Fruit fly (Drosophila melanogaster) whole organism, embryonic: ENCODE results near the gene CG34276.

Experiments used
- ATbp ChIP-seq: fragments of 200-800 bp; sonication (Bioruptor generic); optimal IDR thresholded peaks from 2 replicates; lab custom pipeline; 2017; ENCODE audit warnings: missing biosample characterization, mild to moderate bottlenecking, missing genetic modification characterization, missing genetic modification reagents
- Asciz ChIP-seq: fragments of 200-800 bp; sonication (Bioruptor generic); optimal IDR thresholded peaks from 2 replicates; lab custom pipeline; 2017; ENCODE audit warnings: missing biosample characterization, mild to moderate bottlenecking, missing genetic modification characterization, missing genetic modification reagents
- CG10431 ChIP-seq: fragments of 200-800 bp; sonication (Bioruptor generic); optimal IDR thresholded peaks from 3 replicates; lab custom pipeline; 2018; ENCODE audit warnings: missing biosample characterization, mild to moderate bottlenecking, missing genetic modification characterization
- CG10462 ChIP-seq: fragments of 200-800 bp; sonication (Bioruptor generic); optimal IDR thresholded peaks from 2 replicates; lab custom pipeline; 2016; ENCODE audit warnings: missing biosample characterization, missing genetic modification characterization
- CG12659 ChIP-seq: fragments of 200-800 bp; sonication (Bioruptor generic); optimal IDR thresholded peaks from 3 replicates; lab custom pipeline; 2017; ENCODE audit warnings: mild to moderate bottlenecking, missing biosample characterization, missing genetic modification reagents, missing genetic modification characterization
- CG15269 ChIP-seq: fragments of 200-800 bp; sonication (Bioruptor generic); optimal IDR thresholded peaks from 2 replicates; lab custom pipeline; 2018; ENCODE audit warnings: missing biosample characterization, mild to moderate bottlenecking, missing genetic modification characterization, moderate library complexity
- CG15514 ChIP-seq: fragments of 200-800 bp; sonication (Bioruptor generic); optimal IDR thresholded peaks from 3 replicates; lab custom pipeline; 2017; ENCODE audit warnings: missing biosample characterization, missing genetic modification characterization, mild to moderate bottlenecking, moderate library complexity, missing genetic modification reagents
- CG15601 ChIP-seq: fragments of 200-800 bp; sonication (Bioruptor generic); optimal IDR thresholded peaks from 3 replicates; lab custom pipeline; 2019; ENCODE audit warnings: missing biosample characterization, mild to moderate bottlenecking, missing genetic modification characterization, moderate library complexity
- CG1603 ChIP-seq: fragments of 200-800 bp; sonication (Bioruptor generic); optimal IDR thresholded peaks from 2 replicates; lab custom pipeline; 2019; ENCODE audit warnings: missing biosample characterization, mild to moderate bottlenecking, missing genetic modification characterization, moderate library complexity
- CG17359 ChIP-seq: fragments of 200-800 bp; sonication (Bioruptor generic); optimal IDR thresholded peaks from 3 replicates; lab custom pipeline; 2018; ENCODE audit warnings: missing biosample characterization, mild to moderate bottlenecking, missing genetic modification characterization, moderate library complexity
- CG17568 ChIP-seq: fragments of 200-800 bp; sonication (Bioruptor generic); optimal IDR thresholded peaks from 2 replicates; lab custom pipeline; 2018; ENCODE audit warnings: missing biosample characterization, mild to moderate bottlenecking, missing genetic modification characterization, moderate library complexity
- CG2678 ChIP-seq: fragments of 200-800 bp; sonication (Bioruptor generic); optimal IDR thresholded peaks from 3 replicates; lab custom pipeline; 2019; ENCODE audit warnings: missing biosample characterization, mild to moderate bottlenecking, missing genetic modification characterization, moderate library complexity
- CG2875 ChIP-seq: fragments of 200-800 bp; sonication (Bioruptor generic); optimal IDR thresholded peaks from 2 replicates; lab custom pipeline; 2017; ENCODE audit warnings: missing biosample characterization, mild to moderate bottlenecking, missing genetic modification characterization, missing genetic modification reagents
- CG4707 ChIP-seq: fragments of 200-800 bp; sonication (Bioruptor generic); optimal IDR thresholded peaks from 2 replicates; lab custom pipeline; 2018; ENCODE audit warnings: missing biosample characterization, mild to moderate bottlenecking, missing genetic modification characterization, moderate library complexity
- CG6813 ChIP-seq: fragments of 200-800 bp; sonication (Bioruptor generic); optimal IDR thresholded peaks from 2 replicates; lab custom pipeline; 2017; ENCODE audit warnings: missing biosample characterization, missing genetic modification characterization, mild to moderate bottlenecking, moderate library complexity, missing genetic modification reagents
- CG8290 ChIP-seq, 3 experiments: fragments of 200-800 bp; sonication (Bioruptor generic); optimal IDR thresholded peaks; 2 replicates each; lab custom pipeline; 2016 to 2019; ENCODE audit warnings: missing biosample characterization in 3 of 3, missing genetic modification characterization in 3 of 3, mild to moderate bottlenecking in 2 of 3, moderate library complexity in 1 of 3
- CG9876 ChIP-seq: fragments of 200-800 bp; sonication (Bioruptor generic); optimal IDR thresholded peaks from 2 replicates; lab custom pipeline; 2016; ENCODE audit warnings: missing biosample characterization, missing genetic modification characterization
- CoRest ChIP-seq: fragments of 200-800 bp; sonication (Bioruptor generic); optimal IDR thresholded peaks from 3 replicates; lab custom pipeline; 2018; ENCODE audit warnings: missing biosample characterization, mild to moderate bottlenecking, missing genetic modification characterization, moderate library complexity
- HLH3B ChIP-seq: fragments of 200-800 bp; sonication (Bioruptor generic); IDR thresholded peaks from 2 replicates; pipeline ENCODE4 v1.3.6; 2022; ENCODE audit warnings: missing biosample characterization, missing genetic modification characterization
- HmgZ ChIP-seq: fragments of 200-800 bp; sonication (Bioruptor generic); optimal IDR thresholded peaks from 2 replicates; lab custom pipeline; 2018; ENCODE audit warnings: missing biosample characterization, mild to moderate bottlenecking, missing genetic modification characterization
- Med ChIP-seq: fragments of 200-800 bp; sonication (Bioruptor generic); peaks from one replicate; lab custom pipeline; 2016; ENCODE audit warnings: missing biosample characterization, missing genetic modification characterization, mild to moderate bottlenecking, inconsistent platforms, moderate library complexity
- Meics ChIP-seq: fragments of 200-800 bp; sonication (Bioruptor generic); optimal IDR thresholded peaks from 2 replicates; lab custom pipeline; 2017; ENCODE audit warnings: missing biosample characterization, mild to moderate bottlenecking, missing genetic modification characterization
- Opbp ChIP-seq: fragments of 200-800 bp; sonication (Bioruptor generic); IDR thresholded peaks from 3 replicates; pipeline ENCODE4 v1.3.6; 2022; ENCODE audit warnings: missing biosample characterization, missing genetic modification characterization; ENCODE audit not compliant: partially characterized antibody
- PHDP ChIP-seq: fragments of 200-800 bp; sonication (Bioruptor generic); optimal IDR thresholded peaks from 3 replicates; lab custom pipeline; 2018; ENCODE audit warnings: missing biosample characterization, mild to moderate bottlenecking, missing genetic modification characterization, moderate library complexity
- Rfx ChIP-seq: fragments of 200-800 bp; sonication (Bioruptor generic); IDR thresholded peaks from 2 replicates; pipeline ENCODE4 v1.3.6; 2022; ENCODE audit warnings: missing biosample characterization, missing genetic modification characterization
- Sox100B ChIP-seq: fragments of 200-800 bp; sonication (Bioruptor generic); optimal IDR thresholded peaks from 3 replicates; lab custom pipeline; 2018; ENCODE audit warnings: missing biosample characterization, mild to moderate bottlenecking, missing genetic modification characterization
- Sox102F ChIP-seq: fragments of 200-800 bp; sonication (Bioruptor generic); optimal IDR thresholded peaks from 2 replicates; lab custom pipeline; 2018; ENCODE audit warnings: missing biosample characterization, mild to moderate bottlenecking, missing genetic modification characterization, moderate library complexity
- Spps ChIP-seq: fragments of 200-800 bp; sonication (Bioruptor generic); optimal IDR thresholded peaks from 2 replicates; lab custom pipeline; 2018; ENCODE audit warnings: missing biosample characterization, mild to moderate bottlenecking, missing genetic modification characterization
- bab2 ChIP-seq: fragments of 200-800 bp; sonication (Bioruptor generic); optimal IDR thresholded peaks from 2 replicates; lab custom pipeline; 2016; ENCODE audit warnings: missing biosample characterization, missing genetic modification characterization
- caup ChIP-seq: fragments of 200-800 bp; sonication (Bioruptor generic); optimal IDR thresholded peaks from 3 replicates; lab custom pipeline; 2017; ENCODE audit warnings: missing biosample characterization, mild to moderate bottlenecking, missing genetic modification characterization, moderate library complexity; ENCODE audit not compliant: severe bottlenecking
- chinmo ChIP-seq: fragments of 200-800 bp; sonication (Bioruptor generic); IDR thresholded peaks from 4 replicates; pipeline ENCODE4 v1.3.6; 2022; ENCODE audit warnings: missing biosample characterization, missing genetic modification characterization; ENCODE audit not compliant: partially characterized antibody
- ci ChIP-seq: fragments of 200-800 bp; sonication (Bioruptor generic); IDR thresholded peaks from 3 replicates; pipeline ENCODE4 v1.3.6; 2022; ENCODE audit warnings: missing biosample characterization, missing genetic modification characterization
- dmrt99B ChIP-seq: fragments of 200-800 bp; sonication (Bioruptor generic); optimal IDR thresholded peaks from 2 replicates; lab custom pipeline; 2018; ENCODE audit warnings: missing biosample characterization, mild to moderate bottlenecking, missing genetic modification characterization, moderate library complexity
- dysf ChIP-seq: fragments of 200-800 bp; sonication (Bioruptor generic); IDR thresholded peaks from 3 replicates; pipeline ENCODE4 v1.3.6; 2022; ENCODE audit warnings: missing biosample characterization, missing genetic modification characterization
- esg ChIP-seq: fragments of 200-800 bp; sonication (Bioruptor generic); conservative IDR thresholded peaks from 2 replicates; pipeline ENCODE4 v1.3.6; 2022; ENCODE audit warnings: missing biosample characterization, missing genetic modification characterization
- exex ChIP-seq: fragments of 200-800 bp; sonication (Bioruptor generic); optimal IDR thresholded peaks from 4 replicates; lab custom pipeline; 2018; ENCODE audit warnings: missing biosample characterization, mild to moderate bottlenecking, missing genetic modification characterization, moderate library complexity
- fd3F ChIP-seq: fragments of 200-800 bp; sonication (Bioruptor generic); optimal IDR thresholded peaks from 2 replicates; lab custom pipeline; 2018; ENCODE audit warnings: missing biosample characterization, mild to moderate bottlenecking, missing genetic modification characterization, moderate library complexity
- gcm ChIP-seq: fragments of 200-800 bp; sonication (Bioruptor generic); optimal IDR thresholded peaks from 2 replicates; lab custom pipeline; 2019; ENCODE audit warnings: missing biosample characterization, mild to moderate bottlenecking, missing genetic modification characterization, moderate library complexity
- lab ChIP-seq: fragments of 200-800 bp; sonication (Bioruptor generic); optimal IDR thresholded peaks from 3 replicates; lab custom pipeline; 2017; ENCODE audit warnings: missing biosample characterization, missing genetic modification characterization, mild to moderate bottlenecking, moderate library complexity, missing genetic modification reagents
- odd ChIP-seq: fragments of 200-800 bp; sonication (Bioruptor generic); optimal IDR thresholded peaks from 2 replicates; lab custom pipeline; 2017; ENCODE audit warnings: missing biosample characterization, mild to moderate bottlenecking, missing genetic modification characterization
- sens ChIP-seq: fragments of 200-800 bp; sonication (Bioruptor generic); peaks from one replicate; lab custom pipeline; 2016; ENCODE audit warnings: missing biosample characterization, missing genetic modification characterization
- sisA ChIP-seq: fragments of 200-800 bp; sonication (Bioruptor generic); IDR thresholded peaks from 2 replicates; pipeline ENCODE4 v1.3.6; 2022; ENCODE audit warnings: missing biosample characterization, missing genetic modification characterization
- sob ChIP-seq: fragments of 200-800 bp; sonication (Bioruptor generic); IDR thresholded peaks from 2 replicates; pipeline ENCODE4 v1.3.6; 2022; ENCODE audit warnings: missing biosample characterization, missing genetic modification characterization
- unpg ChIP-seq: fragments of 200-800 bp; sonication (Bioruptor generic); optimal IDR thresholded peaks from 3 replicates; lab custom pipeline; 2018; ENCODE audit warnings: missing biosample characterization, mild to moderate bottlenecking, missing genetic modification characterization, moderate library complexity
- vfl ChIP-seq: fragments of 200-800 bp; sonication (Bioruptor generic); optimal IDR thresholded peaks from 2 replicates; lab custom pipeline; 2016; ENCODE audit warnings: missing biosample characterization, missing genetic modification characterization

Gene CG34276

dm6 chr3R:15925939-15926338 is 510 bp downstream of the CG34276 start:
- TF ChIP-seq caup (GFP tag; lab: Kevin White, UChicago): peak; percentile 32
- TF ChIP-seq Opbp (GFP tag; lab: Robert Waterston, UW): no peak
- peak; percentile 7; the same call in 1 of the 2 replicates for TF ChIP-seq Rfx (GFP tag; lab: Robert Waterston, UW)
- TF ChIP-seq Sox100B: no peak
- TF ChIP-seq Spps (tag; lab: Kevin White, UChicago): no peak
- peak; percentile 10 for TF ChIP-seq odd (GFP tag; lab: Kevin White, UChicago)
- TF ChIP-seq CG2875 (GFP tag; lab: Kevin White, UChicago): peak; percentile 4
- TF ChIP-seq dmrt99B: no peak
- 0 out of 2 replicates have a peak, but pooled peaks have one; percentile 13 for TF ChIP-seq HLH3B (GFP tag; lab: Robert Waterston, UW)
- peak; percentile 23 for TF ChIP-seq PHDP (tag; lab: Kevin White, UChicago)
- TF ChIP-seq fd3F (GFP tag; lab: Kevin White, UChicago): peak; percentile 19
- peak; percentile 15 for TF ChIP-seq CG15269 (tag; lab: Kevin White, UChicago)
- peak; percentile 0 for TF ChIP-seq CG1603 (tag; lab: Kevin White, UChicago)
- TF ChIP-seq Asciz: peak; percentile 65
- no peak for TF ChIP-seq chinmo (GFP tag; lab: Robert Waterston, UW)
- TF ChIP-seq CG15514 (GFP tag; lab: Kevin White, UChicago): peak; percentile 36
- TF ChIP-seq sob: 0 out of 2 replicates have a peak, but pooled peaks have one; percentile 16
- no peak for TF ChIP-seq CG12659 (GFP tag; lab: Kevin White, UChicago)
- no peak for TF ChIP-seq HmgZ
- peak; percentile 23 for TF ChIP-seq Sox102F
- no peak for TF ChIP-seq exex (tag; lab: Kevin White, UChicago)
- TF ChIP-seq lab (GFP tag; lab: Kevin White, UChicago): peak; percentile 31
- TF ChIP-seq CG6813 (GFP tag; lab: Kevin White, UChicago): peak; percentile 13
- no peak for TF ChIP-seq sisA (GFP tag; lab: Robert Waterston, UW)
- TF ChIP-seq CG9876 (GFP tag; lab: Kevin White, UChicago): no peak
- TF ChIP-seq CG4707 (GFP tag; lab: Kevin White, UChicago): peak; percentile 13
- peak; percentile 6 for TF ChIP-seq CG17568 (GFP tag; lab: Kevin White, UChicago)
- peak; percentile 36 for TF ChIP-seq CG17359 (tag; lab: Kevin White, UChicago)
- TF ChIP-seq CG2678 (tag; lab: Kevin White, UChicago): peak; percentile 41
- TF ChIP-seq bab2 (GFP tag; lab: Kevin White, UChicago): no peak
- no peak for TF ChIP-seq dysf
- no peak for TF ChIP-seq gcm (GFP tag; lab: Kevin White, UChicago)
- TF ChIP-seq sens (GFP tag; lab: Kevin White, UChicago): peak; percentile 56
- TF ChIP-seq CoRest (tag; lab: Kevin White, UChicago): no peak
- no peak for TF ChIP-seq CG10462
- TF ChIP-seq Med (GFP tag; lab: Kevin White, UChicago): peak; percentile 76
- no peak for TF ChIP-seq esg (GFP tag; lab: Robert Waterston, UW)
- no peak for TF ChIP-seq CG10431 (GFP tag; lab: Kevin White, UChicago)
- peak; percentile 6 for TF ChIP-seq unpg
- peak; percentile 3 for TF ChIP-seq CG15601 (tag; lab: Kevin White, UChicago)
- TF ChIP-seq vfl (GFP tag; lab: Kevin White, UChicago): no peak
- 0 out of 3 replicates have a peak, but pooled peaks have one; percentile 56 for TF ChIP-seq ci
- no peak for TF ChIP-seq CG8290 (GFP tag; optimal IDR thresholded peaks at IDR 0.05; lab: Kevin White, UChicago)
- peak in 1 of 2 experiments; percentile 47 for TF ChIP-seq CG8290 (tag; optimal IDR thresholded peaks at IDR 0.05; lab: Kevin White, UChicago)
- TF ChIP-seq ATbp: peak; percentile 64
- peak; percentile 20 for TF ChIP-seq Meics
